Fruit fly (Drosophila melanogaster) whole organism, prepupa: ENCODE measurements around the gene CG31528.

ENCODE experiments used
- OdsH ChIP-seq: fragments of 200-800 bp; sonication (Bioruptor generic); optimal IDR thresholded peaks from 3 replicates; lab custom pipeline; 2016; ENCODE audit warnings: missing biosample characterization, missing genetic modification characterization
- dac ChIP-seq: fragments of 200-800 bp; sonication (Bioruptor generic); optimal IDR thresholded peaks from 2 replicates; lab custom pipeline; 2017; ENCODE audit warnings: missing biosample characterization, mild to moderate bottlenecking, missing genetic modification characterization
- fd59A ChIP-seq: fragments of 200-800 bp; sonication (Bioruptor generic); optimal IDR thresholded peaks from 2 replicates; lab custom pipeline; 2017; ENCODE audit warnings: missing biosample characterization, mild to moderate bottlenecking, missing genetic modification characterization, missing genetic modification reagents

- no peak for TF ChIP-seq dac (GFP tag; lab: Kevin White, UChicago)
- no peak for TF ChIP-seq OdsH (GFP tag; lab: Kevin White, UChicago)
- no peak for TF ChIP-seq fd59A (GFP tag; lab: Kevin White, UChicago)
Observed at dm6 chr3R:4381079-4381919, 34.9 kb upstream of the CG31528 start, which contains the start of gene Cont.
